In the genomic region with DNA sequence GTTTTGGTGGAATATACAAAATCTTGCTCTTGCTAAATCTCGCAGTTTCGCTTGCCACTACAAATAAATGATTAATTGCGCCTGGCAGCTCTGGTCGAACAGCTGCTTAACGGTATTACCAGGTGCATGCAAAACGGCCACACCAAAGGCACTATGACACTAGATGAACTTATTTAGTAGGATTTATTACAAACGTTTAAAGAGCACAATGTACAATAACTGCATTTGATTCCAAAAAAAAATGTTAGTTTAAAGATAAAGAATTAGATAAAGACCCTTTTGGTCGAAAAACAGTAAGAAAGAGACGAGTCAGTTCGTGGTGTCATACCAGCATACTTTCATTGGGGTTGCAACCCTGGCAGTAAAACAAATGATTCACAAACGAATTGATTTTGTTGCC, we compare ENCODE assay signal across 5 fruit fly cellular contexts.
TF ChIP-seq lines count a peak whose summit lies in the region.

A gene (minus strand): TSS at position 68 of the 400 bp plus-strand sequence.
A gene (plus strand): TSS at position 311 of the 400 bp plus-strand sequence.

- peak; percentile 22 for TF ChIP-seq CTCF in whole organism, embryonic (GFP tag; optimal IDR thresholded peaks at IDR 0.05; lab: Kevin White, UChicago)

TF ChIP-seq in whole organism, adult, 20 proteins besides CTCF, POLR2A, EP300 and RAD21 (continues in another document):
- TF ChIP-seq kay (GFP tag; lab: Kevin White, UChicago; ENCODE audit: borderline replicate concordance) (no peak), pad (GFP tag; optimal IDR thresholded peaks at IDR 0.05; lab: Kevin White, UChicago) (peak; percentile 70), ovo (GFP tag; optimal IDR thresholded peaks at IDR 0.05; lab: Kevin White, UChicago) (peak; percentile 86), cic (GFP tag; optimal IDR thresholded peaks at IDR 0.05; lab: Kevin White, UChicago) (peak; percentile 55), CG1620 (GFP tag; optimal IDR thresholded peaks at IDR 0.05; lab: Kevin White, UChicago) (peak; percentile 92), CG7045 (GFP tag; optimal IDR thresholded peaks at IDR 0.05; lab: Kevin White, UChicago) (peak; percentile 92), bab1 (GFP tag; optimal IDR thresholded peaks at IDR 0.05; lab: Kevin White, UChicago) (peak; percentile 97), CG33017 (tag; optimal IDR thresholded peaks at IDR 0.05; lab: Kevin White, UChicago) (peak; percentile 90), Mnt (GFP tag; optimal IDR thresholded peaks at IDR 0.05; lab: Kevin White, UChicago) (peak; percentile 79), Clk (GFP tag; optimal IDR thresholded peaks at IDR 0.05; lab: Kevin White, UChicago) (peak; percentile 67), CG7101 (tag; optimal IDR thresholded peaks at IDR 0.05; lab: Kevin White, UChicago) (peak; percentile 93), CG11617 (GFP tag; optimal IDR thresholded peaks at IDR 0.05; lab: Kevin White, UChicago) (peak; percentile 91), cnc (optimal IDR thresholded peaks at IDR 0.05; lab: Kevin White, UChicago) (no peak), Crg-1 (GFP tag; optimal IDR thresholded peaks at IDR 0.05; lab: Kevin White, UChicago) (peak; percentile 90), CG5204 (GFP tag; optimal IDR thresholded peaks at IDR 0.05; lab: Kevin White, UChicago) (no peak), CG12768 (GFP tag; optimal IDR thresholded peaks at IDR 0.05; lab: Kevin White, UChicago) (peak; percentile 87), tj (GFP tag; optimal IDR thresholded peaks at IDR 0.05; lab: Kevin White, UChicago) (peak; percentile 75)

TF ChIP-seq in whole organism, embryonic, 481 proteins besides CTCF, POLR2A, EP300 and RAD21 (continues in another document):
- TF ChIP-seq Stat92E (GFP tag; optimal IDR thresholded peaks at IDR 0.05; lab: Kevin White, UChicago) (peak in 1 of 3 experiments; percentile 56), fd96Cb (tag; optimal IDR thresholded peaks at IDR 0.05; lab: Kevin White, UChicago) (peak; percentile 84), gce (GFP tag; IDR thresholded peaks at IDR 0.05; lab: Robert Waterston, UW) (peak; percentile 91), CG2875 (GFP tag; optimal IDR thresholded peaks at IDR 0.05; lab: Kevin White, UChicago) (peak; percentile 69), lilli (GFP tag; optimal IDR thresholded peaks at IDR 0.05; lab: Kevin White, UChicago) (peak; percentile 93), Meics (GFP tag; optimal IDR thresholded peaks at IDR 0.05; lab: Kevin White, UChicago) (no peak), Lpt (GFP tag; optimal IDR thresholded peaks at IDR 0.05; lab: Kevin White, UChicago) (no peak), ems (GFP tag; optimal IDR thresholded peaks at IDR 0.05; lab: Kevin White, UChicago) (peak; percentile 80), onecut (GFP tag; IDR thresholded peaks at IDR 0.05; lab: Robert Waterston, UW) (peak; percentile 86), zen (tag; optimal IDR thresholded peaks at IDR 0.05; lab: Kevin White, UChicago) (peak; percentile 85), CG31388 (GFP tag; optimal IDR thresholded peaks at IDR 0.05; lab: Kevin White, UChicago) (peak; percentile 64), Neu2 (GFP tag; optimal IDR thresholded peaks at IDR 0.05; lab: Kevin White, UChicago; ENCODE audit: borderline replicate concordance) (peak; percentile 94), kah (GFP tag; optimal IDR thresholded peaks at IDR 0.05; lab: Kevin White, UChicago) (peak; percentile 30), CG7987 (GFP tag; optimal IDR thresholded peaks at IDR 0.05; lab: Kevin White, UChicago) (peak; percentile 59), disco-r (GFP tag; optimal IDR thresholded peaks at IDR 0.05; lab: Kevin White, UChicago) (peak; percentile 79), CG10321 (GFP tag; IDR thresholded peaks at IDR 0.05; lab: Robert Waterston, UW) (peak; percentile 74), Poxn (GFP tag; IDR thresholded peaks at IDR 0.05; lab: Robert Waterston, UW) (peak; percentile 61; the same call in 1 of the 2 replicates)

TF ChIP-seq in whole organism, prepupa, 60 proteins besides CTCF, POLR2A, EP300 and RAD21 (continues in another document):
- TF ChIP-seq Blimp-1 (GFP tag; optimal IDR thresholded peaks at IDR 0.05; lab: Kevin White, UChicago): peak; percentile 73
- TF ChIP-seq CG1621 (tag; optimal IDR thresholded peaks at IDR 0.05; lab: Kevin White, UChicago): peak; percentile 92
- peak; percentile 92 for TF ChIP-seq Gug (GFP tag; IDR thresholded peaks at IDR 0.05; lab: Robert Waterston, UW)
- TF ChIP-seq CG11902 (GFP tag; optimal IDR thresholded peaks at IDR 0.05; lab: Kevin White, UChicago): peak; percentile 91
- TF ChIP-seq spab (GFP tag; optimal IDR thresholded peaks at IDR 0.05; lab: Kevin White, UChicago): no peak
- TF ChIP-seq dsx (GFP tag; optimal IDR thresholded peaks at IDR 0.05; lab: Kevin White, UChicago; ENCODE audit: poor library complexity, severe bottlenecking): peak; percentile 89
- peak; percentile 91 for TF ChIP-seq net (GFP tag; optimal IDR thresholded peaks at IDR 0.05; lab: Kevin White, UChicago)
- TF ChIP-seq CG6854 (GFP tag; optimal IDR thresholded peaks at IDR 0.05; lab: Kevin White, UChicago): peak; percentile 63
- TF ChIP-seq Met (GFP tag; optimal IDR thresholded peaks at IDR 0.05; lab: Kevin White, UChicago): no peak
- no peak for TF ChIP-seq CG8319 (GFP tag; optimal IDR thresholded peaks at IDR 0.05; lab: Kevin White, UChicago)
- no peak for TF ChIP-seq Hr4 (GFP tag; optimal IDR thresholded peaks at IDR 0.05; lab: Kevin White, UChicago)
- peak; percentile 95 for TF ChIP-seq Sox14 (GFP tag; optimal IDR thresholded peaks at IDR 0.05; lab: Kevin White, UChicago)
- TF ChIP-seq Eip78C (GFP tag; lab: Kevin White, UChicago): peak; percentile 98
- peak; percentile 68 for TF ChIP-seq Eip93F (GFP tag; optimal IDR thresholded peaks at IDR 0.05; lab: Kevin White, UChicago)
- no peak for TF ChIP-seq vri (GFP tag; optimal IDR thresholded peaks at IDR 0.05; lab: Kevin White, UChicago)
- no peak for TF ChIP-seq CG6808 (GFP tag; optimal IDR thresholded peaks at IDR 0.05; lab: Kevin White, UChicago)
- peak in 1 of 2 experiments; percentile 85 for TF ChIP-seq salr (GFP tag; optimal IDR thresholded peaks at IDR 0.05; lab: Kevin White, UChicago)
- peak; percentile 94 for TF ChIP-seq cyc (GFP tag; optimal IDR thresholded peaks at IDR 0.05; lab: Kevin White, UChicago)

TF ChIP-seq in whole organism, pupa, 21 proteins besides CTCF, POLR2A, EP300 and RAD21 (continues in another document):
- peak; percentile 97 for TF ChIP-seq CG4496 (GFP tag; IDR thresholded peaks at IDR 0.05; lab: Robert Waterston, UW)
- TF ChIP-seq CG9948 (tag; optimal IDR thresholded peaks at IDR 0.05; lab: Kevin White, UChicago): peak; percentile 85
- peak; percentile 86 for TF ChIP-seq rn (GFP tag; IDR thresholded peaks at IDR 0.05; lab: Robert Waterston, UW)
- peak; percentile 94 for TF ChIP-seq fd96Ca (GFP tag; IDR thresholded peaks at IDR 0.05; lab: Robert Waterston, UW)
- TF ChIP-seq CG8301 (tag; optimal IDR thresholded peaks at IDR 0.05; lab: Kevin White, UChicago): peak; percentile 92
- peak; percentile 81 for TF ChIP-seq gl (tag; optimal IDR thresholded peaks at IDR 0.05; lab: Kevin White, UChicago)
- peak; percentile 99 for TF ChIP-seq CG17806 (tag; optimal IDR thresholded peaks at IDR 0.05; lab: Kevin White, UChicago)
- TF ChIP-seq CG8159 (tag; optimal IDR thresholded peaks at IDR 0.05; lab: Kevin White, UChicago): peak; percentile 91
- TF ChIP-seq Pif1B (GFP tag; optimal IDR thresholded peaks at IDR 0.05; lab: Kevin White, UChicago): no peak
- TF ChIP-seq CG14655 (GFP tag; optimal IDR thresholded peaks at IDR 0.05; lab: Kevin White, UChicago): no peak
- peak; percentile 93 for TF ChIP-seq CG32121 (GFP tag; IDR thresholded peaks at IDR 0.05; lab: Robert Waterston, UW)
- TF ChIP-seq CG34367 (tag; optimal IDR thresholded peaks at IDR 0.05; lab: Kevin White, UChicago): peak; percentile 91
- TF ChIP-seq EcR (GFP tag; optimal IDR thresholded peaks at IDR 0.05; lab: Kevin White, UChicago): no peak
- peak; percentile 93 for TF ChIP-seq CG15710 (tag; optimal IDR thresholded peaks at IDR 0.05; lab: Kevin White, UChicago)
- TF ChIP-seq CG10348 (GFP tag; IDR thresholded peaks at IDR 0.05; lab: Robert Waterston, UW): peak; percentile 85
- peak; percentile 92 for TF ChIP-seq Snoo (tag; optimal IDR thresholded peaks at IDR 0.05; lab: Kevin White, UChicago)
- TF ChIP-seq Pif1A (GFP tag; optimal IDR thresholded peaks at IDR 0.05; lab: Kevin White, UChicago): no peak
- TF ChIP-seq D1 (tag; optimal IDR thresholded peaks at IDR 0.05; lab: Kevin White, UChicago): no peak
- peak; percentile 95 for TF ChIP-seq Ets98B (GFP tag; IDR thresholded peaks at IDR 0.05; lab: Robert Waterston, UW)
- TF ChIP-seq CG12605 (GFP tag; IDR thresholded peaks at IDR 0.05; lab: Robert Waterston, UW): peak; percentile 95

TF ChIP-seq in whole organism, wandering third instar larva, 38 proteins besides CTCF, POLR2A, EP300 and RAD21:
- TF ChIP-seq Sp1 (GFP tag; optimal IDR thresholded peaks at IDR 0.05; lab: Kevin White, UChicago): peak; percentile 91
- peak; percentile 52 for TF ChIP-seq GATAd (GFP tag; optimal IDR thresholded peaks at IDR 0.05; lab: Kevin White, UChicago)
- TF ChIP-seq dsf (GFP tag; optimal IDR thresholded peaks at IDR 0.05; lab: Kevin White, UChicago; ENCODE audit: borderline replicate concordance): peak; percentile 66
- TF ChIP-seq CG32264 (GFP tag; optimal IDR thresholded peaks at IDR 0.05; lab: Kevin White, UChicago): peak; percentile 75
- no peak for TF ChIP-seq N (GFP tag; optimal IDR thresholded peaks at IDR 0.05; lab: Kevin White, UChicago)
- peak; percentile 81 for TF ChIP-seq CG9705 (GFP tag; optimal IDR thresholded peaks at IDR 0.05; lab: Kevin White, UChicago)
- peak; percentile 20 for TF ChIP-seq Hr83 (GFP tag; optimal IDR thresholded peaks at IDR 0.05; lab: Kevin White, UChicago; ENCODE audit: poor library complexity, severe bottlenecking)
- TF ChIP-seq rgr (GFP tag; optimal IDR thresholded peaks at IDR 0.05; lab: Kevin White, UChicago): peak; percentile 93
- TF ChIP-seq Dif (GFP tag; optimal IDR thresholded peaks at IDR 0.05; lab: Kevin White, UChicago; ENCODE audit: partially characterized antibody): peak; percentile 46
- peak; percentile 92 for TF ChIP-seq ey (GFP tag; optimal IDR thresholded peaks at IDR 0.05; lab: Kevin White, UChicago)
- TF ChIP-seq OdsH (GFP tag; optimal IDR thresholded peaks at IDR 0.05; lab: Kevin White, UChicago): peak; percentile 88
- peak; percentile 93 for TF ChIP-seq HLH106 (tag; optimal IDR thresholded peaks at IDR 0.05; lab: Kevin White, UChicago)
- TF ChIP-seq brk (GFP tag; optimal IDR thresholded peaks at IDR 0.05; lab: Kevin White, UChicago): no peak
- TF ChIP-seq sv (GFP tag; optimal IDR thresholded peaks at IDR 0.05; lab: Kevin White, UChicago): peak; percentile 76
- TF ChIP-seq dl (GFP tag; optimal IDR thresholded peaks at IDR 0.05; lab: Kevin White, UChicago; ENCODE audit: insufficient read depth in 1 of 2, partially characterized antibody in 2 of 2): no peak
- peak; percentile 60 to 92 for TF ChIP-seq foxo (GFP tag; optimal IDR thresholded peaks at IDR 0.05; lab: Kevin White, UChicago)
- TF ChIP-seq psq (GFP tag; optimal IDR thresholded peaks at IDR 0.05; lab: Kevin White, UChicago): peak; percentile 75
- no peak for TF ChIP-seq fru (GFP tag; optimal IDR thresholded peaks at IDR 0.05; lab: Kevin White, UChicago)
